Fruit fly (Drosophila melanogaster) whole organism, prepupa: ENCODE results near the gene CG17097.
A peak's percentile ranks its signal among the peaks of the same experiment; 100 is the strongest.

Experiments
- Blimp-1 ChIP-seq: fragments of 200-800 bp; sonication (Bioruptor generic); optimal IDR thresholded peaks from 3 replicates; lab custom pipeline; 2017; ENCODE audit warnings: missing biosample characterization, missing genetic modification characterization, mild to moderate bottlenecking, moderate library complexity, missing genetic modification reagents
- CG10631 ChIP-seq: fragments of 200-800 bp; sonication (Bioruptor generic); optimal IDR thresholded peaks from 2 replicates; lab custom pipeline; 2016; ENCODE audit warnings: missing biosample characterization, missing genetic modification characterization
- CG10669 ChIP-seq: fragments of 200-800 bp; sonication (Bioruptor generic); optimal IDR thresholded peaks from 3 replicates; lab custom pipeline; 2018; ENCODE audit warnings: missing biosample characterization, mild to moderate bottlenecking, missing genetic modification characterization, moderate library complexity
- CG11294 ChIP-seq: fragments of 200-800 bp; sonication (Bioruptor generic); IDR thresholded peaks from 2 replicates; pipeline ENCODE4 v1.3.6; 2022; ENCODE audit warnings: missing biosample characterization, missing genetic modification characterization
- CG11902 ChIP-seq: fragments of 200-800 bp; sonication (Bioruptor generic); optimal IDR thresholded peaks from 3 replicates; lab custom pipeline; 2016; ENCODE audit warnings: missing biosample characterization, missing genetic modification characterization
- CG15336 ChIP-seq: fragments of 200-800 bp; sonication (Bioruptor generic); IDR thresholded peaks from 2 replicates; pipeline ENCODE4 v1.3.6; 2022; ENCODE audit warnings: missing biosample characterization, missing genetic modification characterization
- CG1621 ChIP-seq: fragments of 200-800 bp; sonication (Bioruptor generic); optimal IDR thresholded peaks from 3 replicates; lab custom pipeline; 2018; ENCODE audit warnings: missing biosample characterization, mild to moderate bottlenecking, missing genetic modification characterization
- CG16779 ChIP-seq: fragments of 200-800 bp; sonication (Bioruptor generic); optimal IDR thresholded peaks from 3 replicates; lab custom pipeline; 2017; ENCODE audit warnings: missing biosample characterization, mild to moderate bottlenecking, missing genetic modification characterization
- CG31627 ChIP-seq: fragments of 200-800 bp; sonication (Bioruptor generic); optimal IDR thresholded peaks from 3 replicates; lab custom pipeline; 2016; ENCODE audit warnings: missing biosample characterization, missing genetic modification characterization
- CG32006 ChIP-seq: fragments of 200-800 bp; sonication (Bioruptor generic); optimal IDR thresholded peaks from 3 replicates; lab custom pipeline; 2017; ENCODE audit warnings: missing biosample characterization, mild to moderate bottlenecking, missing genetic modification characterization
- CG4318 ChIP-seq: fragments of 200-800 bp; sonication (Bioruptor generic); optimal IDR thresholded peaks from 3 replicates; lab custom pipeline; 2017; ENCODE audit warnings: missing biosample characterization, mild to moderate bottlenecking, missing genetic modification characterization
- CG6276 ChIP-seq: fragments of 200-800 bp; sonication (Bioruptor generic); optimal IDR thresholded peaks from 2 replicates; lab custom pipeline; 2017; ENCODE audit warnings: missing biosample characterization, mild to moderate bottlenecking, missing genetic modification characterization
- CG6808 ChIP-seq: fragments of 200-800 bp; sonication (Bioruptor generic); optimal IDR thresholded peaks from 3 replicates; lab custom pipeline; 2017; ENCODE audit warnings: missing biosample characterization, missing genetic modification characterization, mild to moderate bottlenecking, moderate library complexity, missing genetic modification reagents
- CG7368 ChIP-seq: fragments of 200-800 bp; sonication (Bioruptor generic); optimal IDR thresholded peaks from 3 replicates; lab custom pipeline; 2016; ENCODE audit warnings: missing biosample characterization, missing genetic modification characterization
- CG8119 ChIP-seq: fragments of 200-800 bp; sonication (Bioruptor generic); IDR thresholded peaks from 3 replicates; pipeline ENCODE4 v1.3.6; 2022; ENCODE audit warnings: missing biosample characterization, missing genetic modification characterization
- CG8319 ChIP-seq: fragments of 200-800 bp; sonication (Bioruptor generic); optimal IDR thresholded peaks from 3 replicates; lab custom pipeline; 2016; ENCODE audit warnings: missing biosample characterization, missing genetic modification characterization
- CG9139 ChIP-seq: fragments of 200-800 bp; sonication (Bioruptor generic); optimal IDR thresholded peaks from 3 replicates; lab custom pipeline; 2017; ENCODE audit warnings: missing biosample characterization, mild to moderate bottlenecking, missing genetic modification characterization
- Eip75B ChIP-seq: fragments of 200-800 bp; sonication (Bioruptor generic); optimal IDR thresholded peaks from 3 replicates; lab custom pipeline; 2016; ENCODE audit warnings: missing biosample characterization, missing genetic modification characterization
- Eip78C ChIP-seq: fragments of 200-800 bp; sonication (Bioruptor generic); peaks from one replicate; lab custom pipeline; 2016; ENCODE audit warnings: missing biosample characterization, missing genetic modification characterization
- Eip93F ChIP-seq: fragments of 200-800 bp; sonication (Bioruptor generic); optimal IDR thresholded peaks from 2 replicates; lab custom pipeline; 2016; ENCODE audit warnings: missing biosample characterization, mild to moderate bottlenecking, missing genetic modification characterization
- Ets21C ChIP-seq: fragments of 200-800 bp; sonication (Bioruptor generic); optimal IDR thresholded peaks from 3 replicates; lab custom pipeline; 2016; ENCODE audit warnings: missing biosample characterization, missing genetic modification characterization
- Ets96B ChIP-seq: fragments of 200-800 bp; optimal IDR thresholded peaks from 2 replicates; lab custom pipeline; 2019; ENCODE audit warnings: missing biosample characterization, mild to moderate bottlenecking, missing genetic modification characterization, moderate library complexity
- Gug ChIP-seq: fragments of 200-800 bp; sonication (Bioruptor generic); IDR thresholded peaks from 2 replicates; pipeline ENCODE4 v1.3.6; 2022; ENCODE audit warnings: missing biosample characterization, missing genetic modification characterization
- Hr38 ChIP-seq: sonication (Bioruptor generic); optimal IDR thresholded peaks from 2 replicates; lab custom pipeline; 2016; ENCODE audit warnings: missing biosample characterization, missing genetic modification characterization
- Hr4 ChIP-seq: fragments of 200-800 bp; sonication (Bioruptor generic); optimal IDR thresholded peaks from 3 replicates; lab custom pipeline; 2016; ENCODE audit warnings: missing biosample characterization, missing genetic modification characterization
- Lpt ChIP-seq: fragments of 200-800 bp; sonication (Bioruptor generic); optimal IDR thresholded peaks from 3 replicates; lab custom pipeline; 2016; ENCODE audit warnings: missing biosample characterization, missing genetic modification characterization
- OdsH ChIP-seq: fragments of 200-800 bp; sonication (Bioruptor generic); optimal IDR thresholded peaks from 3 replicates; lab custom pipeline; 2016; ENCODE audit warnings: missing biosample characterization, missing genetic modification characterization
- Sox102F ChIP-seq: fragments of 200-800 bp; sonication (Bioruptor generic); optimal IDR thresholded peaks from 2 replicates; lab custom pipeline; 2016; ENCODE audit warnings: missing biosample characterization, mild to moderate bottlenecking, missing genetic modification characterization
- Sox15 ChIP-seq: fragments of 200-800 bp; sonication (Bioruptor generic); optimal IDR thresholded peaks from 3 replicates; lab custom pipeline; 2016; ENCODE audit warnings: missing biosample characterization, missing genetic modification characterization
- achi ChIP-seq: fragments of 200-800 bp; sonication (Bioruptor generic); optimal IDR thresholded peaks from 3 replicates; lab custom pipeline; 2016; ENCODE audit warnings: missing biosample characterization, missing genetic modification characterization
- acj6 ChIP-seq: fragments of 200-800 bp; sonication (Bioruptor generic); optimal IDR thresholded peaks from 3 replicates; lab custom pipeline; 2016; ENCODE audit warnings: missing biosample characterization, missing genetic modification characterization
- cyc ChIP-seq: fragments of 200-800 bp; sonication (Bioruptor generic); optimal IDR thresholded peaks from 3 replicates; lab custom pipeline; 2016; ENCODE audit warnings: missing biosample characterization, missing genetic modification characterization
- dsx ChIP-seq: fragments of 200-800 bp; optimal IDR thresholded peaks from 3 replicates; lab custom pipeline; 2019; ENCODE audit warnings: missing biosample characterization, mild to moderate bottlenecking, missing genetic modification characterization, moderate library complexity; ENCODE audit not compliant: poor library complexity, severe bottlenecking
- eg ChIP-seq: fragments of 200-800 bp; sonication (Bioruptor generic); IDR thresholded peaks from 3 replicates; pipeline ENCODE4 v1.3.6; 2022; ENCODE audit warnings: missing biosample characterization, missing genetic modification characterization
- esn ChIP-seq: fragments of 200-800 bp; sonication (Bioruptor generic); optimal IDR thresholded peaks from 2 replicates; lab custom pipeline; 2016; ENCODE audit warnings: missing biosample characterization, mild to moderate bottlenecking, missing genetic modification characterization, moderate library complexity
- fd59A ChIP-seq: fragments of 200-800 bp; sonication (Bioruptor generic); optimal IDR thresholded peaks from 2 replicates; lab custom pipeline; 2017; ENCODE audit warnings: missing biosample characterization, mild to moderate bottlenecking, missing genetic modification characterization, missing genetic modification reagents
- fd85E ChIP-seq: fragments of 200-800 bp; sonication (Bioruptor generic); optimal IDR thresholded peaks from 3 replicates; lab custom pipeline; 2016; ENCODE audit warnings: missing biosample characterization, missing genetic modification characterization
- pdm3 ChIP-seq: fragments of 200-800 bp; sonication (Bioruptor generic); optimal IDR thresholded peaks from 3 replicates; lab custom pipeline; 2016; ENCODE audit warnings: missing biosample characterization, missing genetic modification characterization
- salr ChIP-seq, 2 experiments: fragments of 200-800 bp; sonication (Bioruptor generic); optimal IDR thresholded peaks; 3 replicates each; lab custom pipeline; 2016 to 2018; ENCODE audit warnings: missing biosample characterization in 2 of 2, missing genetic modification characterization in 2 of 2, mild to moderate bottlenecking in 1 of 2
- spab ChIP-seq: fragments of 200-800 bp; sonication (Bioruptor generic); optimal IDR thresholded peaks from 2 replicates; lab custom pipeline; 2017; ENCODE audit warnings: missing biosample characterization, mild to moderate bottlenecking, missing genetic modification characterization, missing genetic modification reagents
- ss ChIP-seq, 2 experiments: fragments of 200-800 bp; sonication (Bioruptor generic); optimal IDR thresholded peaks; 2 replicates in 1 of 2; 3 replicates in 1 of 2; lab custom pipeline; 2017 to 2018; ENCODE audit warnings: mild to moderate bottlenecking in 2 of 2, missing biosample characterization in 2 of 2, missing genetic modification characterization in 2 of 2, moderate library complexity in 1 of 2
- svp ChIP-seq: fragments of 200-800 bp; sonication (Bioruptor generic); peaks from one replicate; lab custom pipeline; 2016; ENCODE audit warnings: missing biosample characterization, missing genetic modification characterization
- topi ChIP-seq: fragments of 200-800 bp; sonication (Bioruptor generic); optimal IDR thresholded peaks from 3 replicates; lab custom pipeline; 2016; ENCODE audit warnings: missing biosample characterization, missing genetic modification characterization
- vri ChIP-seq: fragments of 200-800 bp; sonication (Bioruptor generic); optimal IDR thresholded peaks from 3 replicates; lab custom pipeline; 2016; ENCODE audit warnings: missing biosample characterization, mild to moderate bottlenecking, missing genetic modification characterization

Gene CG17097

DNA sequence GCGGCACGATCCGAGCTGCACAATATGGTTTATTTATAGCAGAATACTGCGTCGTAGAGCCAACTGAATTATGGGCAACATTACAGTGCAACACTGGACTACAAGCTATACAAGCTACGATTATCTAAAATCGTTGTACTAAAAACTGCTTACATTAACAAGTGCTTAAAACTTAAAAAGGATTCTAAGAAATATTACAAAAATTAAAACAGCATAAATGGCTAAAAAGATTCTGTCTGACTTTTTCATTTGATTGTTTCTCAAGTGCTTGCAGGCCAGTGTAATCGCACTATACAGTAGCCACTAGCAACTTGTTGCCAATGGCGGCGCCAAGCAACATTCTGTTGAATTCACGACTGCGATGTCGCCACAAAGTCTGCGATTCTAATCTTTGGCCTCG lies 29.4 kb upstream of the CG17097 start (continued):
- peak; percentile 89 for TF ChIP-seq OdsH
- peak; percentile 87 for TF ChIP-seq CG1621 (tag; lab: Kevin White, UChicago)
- TF ChIP-seq pdm3, result peak; percentile 88
- TF ChIP-seq CG10631 (GFP tag; lab: Kevin White, UChicago), result peak; percentile 90
- TF ChIP-seq CG16779, result peak; percentile 52
- peak; percentile 87 for TF ChIP-seq spab (GFP tag; lab: Kevin White, UChicago)
- no peak for TF ChIP-seq Eip93F (GFP tag; lab: Kevin White, UChicago)
- TF ChIP-seq CG8319 (GFP tag; lab: Kevin White, UChicago), result peak; percentile 60
- peak; percentile 56 for TF ChIP-seq Sox15 (GFP tag; lab: Kevin White, UChicago)
- TF ChIP-seq CG10669 (GFP tag; lab: Kevin White, UChicago), result peak; percentile 91
- TF ChIP-seq Gug (GFP tag; lab: Robert Waterston, UW), result peak; percentile 94
- TF ChIP-seq Lpt, result peak; percentile 88
- TF ChIP-seq Hr38 (GFP tag; lab: Kevin White, UChicago), result no peak
- TF ChIP-seq CG32006, result peak; percentile 88
- TF ChIP-seq CG9139 (GFP tag; lab: Kevin White, UChicago), result peak; percentile 79
- peak; percentile 93 for TF ChIP-seq Ets96B (tag; lab: Kevin White, UChicago)
- peak; percentile 96 for TF ChIP-seq Eip78C (GFP tag; lab: Kevin White, UChicago)
- TF ChIP-seq CG15336 (GFP tag; lab: Robert Waterston, UW), result peak; percentile 97

DNA sequence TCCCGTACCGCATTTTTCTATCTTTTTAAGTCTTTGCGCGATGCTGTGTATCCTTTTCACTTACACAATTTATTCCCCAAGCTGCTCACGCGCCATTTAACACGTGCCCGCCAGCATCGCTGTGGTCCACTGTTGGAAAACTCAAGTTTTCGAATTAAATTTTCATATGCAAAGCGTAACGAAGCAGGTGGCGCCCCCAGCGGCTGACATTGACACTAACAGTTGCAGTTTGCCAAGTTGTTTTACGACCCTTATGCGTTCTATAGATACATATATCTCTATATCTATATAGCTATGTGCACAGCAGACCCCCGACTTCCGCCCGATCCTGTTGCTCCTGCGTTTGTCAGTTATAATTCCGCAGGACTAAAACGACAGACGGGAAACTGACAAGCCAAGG lies 20.3 kb upstream of the CG17097 start:
- TF ChIP-seq Eip78C (GFP tag; lab: Kevin White, UChicago) (no peak), ss (GFP tag; optimal IDR thresholded peaks at IDR 0.05; lab: Kevin White, UChicago) (no peak), vri (GFP tag; lab: Kevin White, UChicago) (no peak), eg (GFP tag; lab: Robert Waterston, UW) (no peak), CG6808 (GFP tag; lab: Kevin White, UChicago) (no peak), acj6 (GFP tag; lab: Kevin White, UChicago) (no peak), CG1621 (tag; lab: Kevin White, UChicago) (no peak), CG15336 (GFP tag; lab: Robert Waterston, UW) (no peak), Eip93F (GFP tag; lab: Kevin White, UChicago) (no peak), cyc (GFP tag; lab: Kevin White, UChicago) (no peak), CG8319 (GFP tag; lab: Kevin White, UChicago) (no peak), Sox102F (GFP tag; lab: Kevin White, UChicago) (no peak), CG10631 (GFP tag; lab: Kevin White, UChicago) (no peak), esn (GFP tag; lab: Kevin White, UChicago) (no peak), pdm3 (no peak), fd59A (GFP tag; lab: Kevin White, UChicago) (no peak)
- TF ChIP-seq, all 60 proteins: peak for 0

DNA sequence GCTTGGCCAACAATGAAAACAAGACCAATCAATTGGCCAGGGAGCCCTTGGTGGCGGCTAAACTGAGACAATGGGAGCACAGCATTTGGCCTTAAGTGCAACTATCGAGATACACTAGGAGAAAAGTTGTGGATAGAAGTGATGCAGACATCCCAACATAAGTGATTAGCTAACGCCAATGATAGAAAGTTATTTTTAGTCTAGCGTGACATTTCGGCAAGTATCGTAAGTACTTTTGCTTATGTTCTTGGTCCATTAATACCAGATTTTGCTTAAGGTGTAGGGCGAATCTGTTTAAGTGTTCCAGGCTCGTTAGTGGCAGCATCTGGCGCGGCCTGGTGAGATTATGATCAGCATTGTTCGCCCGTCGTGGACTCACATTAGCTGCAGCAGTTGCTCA lies 13.5 kb upstream of the CG17097 start:
- TF ChIP-seq vri (GFP tag; lab: Kevin White, UChicago) (no peak), esn (GFP tag; lab: Kevin White, UChicago) (no peak), CG8319 (GFP tag; lab: Kevin White, UChicago) (no peak), CG1621 (tag; lab: Kevin White, UChicago) (peak; percentile 27), Hr4 (GFP tag; lab: Kevin White, UChicago) (no peak), topi (peak; percentile 14), ss (GFP tag; optimal IDR thresholded peaks at IDR 0.05; lab: Kevin White, UChicago) (peak in 1 of 2 experiments; percentile 20), eg (GFP tag; lab: Robert Waterston, UW) (no peak), CG15336 (GFP tag; lab: Robert Waterston, UW) (no peak), Ets21C (GFP tag; lab: Kevin White, UChicago) (no peak), salr (GFP tag; optimal IDR thresholded peaks at IDR 0.05; lab: Kevin White, UChicago) (peak in 1 of 2 experiments; percentile 7), svp (peak; percentile 54), Sox15 (GFP tag; lab: Kevin White, UChicago) (peak; percentile 12), CG8119 (GFP tag; lab: Robert Waterston, UW) (no peak), achi (GFP tag; lab: Kevin White, UChicago) (peak; percentile 27), dsx (no peak), acj6 (GFP tag; lab: Kevin White, UChicago) (peak; percentile 5), CG7368 (no peak), CG4318 (no peak), CG32006 (no peak), Lpt (no peak), Blimp-1 (GFP tag; lab: Kevin White, UChicago) (no peak), CG16779 (no peak), CG9139 (GFP tag; lab: Kevin White, UChicago) (no peak), CG6276 (GFP tag; lab: Kevin White, UChicago) (no peak), cyc (GFP tag; lab: Kevin White, UChicago) (peak; percentile 38), Eip78C (GFP tag; lab: Kevin White, UChicago) (peak; percentile 84), CG10669 (GFP tag; lab: Kevin White, UChicago) (peak; percentile 36), fd85E (no peak), CG11294 (GFP tag; lab: Robert Waterston, UW) (no peak), fd59A (GFP tag; lab: Kevin White, UChicago) (peak; percentile 0), CG31627 (peak; percentile 8), Eip75B (GFP tag; lab: Kevin White, UChicago) (peak; percentile 14), CG11902 (GFP tag; lab: Kevin White, UChicago) (peak; percentile 3)
